Worm (Caenorhabditis elegans): ENCODE results near the gene par-1.

ce11 chrV:14083970-14084369, 61.2 kb downstream of the par-1 start, which contains the start of gene D1086.7:
- TF ChIP-seq ztf-23 (GFP tag; IDR thresholded peaks at IDR 0.05) (no peak), flt-1 (GFP tag; IDR thresholded peaks at IDR 0.05) (no peak), med-1 (GFP tag; optimal IDR thresholded peaks at IDR 0.05; ENCODE audit: insufficient read depth) (no peak), ref-1 (GFP tag; conservative IDR thresholded peaks at IDR 0.05) (no peak), klf-2 (GFP tag; conservative IDR thresholded peaks at IDR 0.05) (no peak)

All from whole organism, midembryonic.